Worm (Caenorhabditis elegans) whole organism, L3 larva: ENCODE data around the gene fbxa-199.

Experiments
- ceh-28 ChIP-seq: fragments of 150-350 bp; optimal IDR thresholded peaks from 2 replicates; lab custom pipeline; 2014; ENCODE audit warnings: missing biosample characterization, missing genetic modification reagents, missing genetic modification characterization
- elt-3 ChIP-seq, 3 experiments: fragments of 150-350 bp in 1 of 3; sonication (generic microtip) in 2 of 3; optimal IDR thresholded peaks; 2 replicates in 2 of 3; 4 replicates in 1 of 3; lab custom pipeline; 2014 to 2017; ENCODE audit warnings: missing biosample characterization in 3 of 3, missing genetic modification characterization in 3 of 3
- eor-1 ChIP-seq, 2 experiments: fragments of 150-350 bp; optimal IDR thresholded peaks; 2 replicates each; lab custom pipeline; 2014 to 2018; ENCODE audit warnings: missing biosample characterization in 2 of 2, missing genetic modification characterization in 2 of 2
- nhr-23 ChIP-seq: fragments of 150-350 bp; optimal IDR thresholded peaks from 2 replicates; lab custom pipeline; 2014; ENCODE audit warnings: missing biosample characterization, missing genetic modification reagents, missing genetic modification characterization
- nhr-25 ChIP-seq: sonication (generic microtip); optimal IDR thresholded peaks from 2 replicates; lab custom pipeline; 2017; ENCODE audit warnings: missing biosample characterization, missing genetic modification characterization
- nhr-77 ChIP-seq: fragments of 150-350 bp; optimal IDR thresholded peaks from 2 replicates; lab custom pipeline; 2014; ENCODE audit warnings: missing biosample characterization, missing genetic modification characterization
- pqm-1 ChIP-seq: fragments of 150-350 bp; optimal IDR thresholded peaks from 2 replicates; lab custom pipeline; 2017; ENCODE audit warnings: missing biosample characterization, missing genetic modification characterization, inconsistent platforms
- unc-39 ChIP-seq: sonication (generic microtip); optimal IDR thresholded peaks from 4 replicates; lab custom pipeline; 2017; ENCODE audit warnings: missing biosample characterization, missing genetic modification characterization
- unc-62 ChIP-seq: fragments of 150-350 bp; sonication (generic microtip); optimal IDR thresholded peaks from 4 replicates; lab custom pipeline; 2014; ENCODE audit warnings: missing biosample characterization, missing genetic modification reagents, missing genetic modification characterization

DNA sequence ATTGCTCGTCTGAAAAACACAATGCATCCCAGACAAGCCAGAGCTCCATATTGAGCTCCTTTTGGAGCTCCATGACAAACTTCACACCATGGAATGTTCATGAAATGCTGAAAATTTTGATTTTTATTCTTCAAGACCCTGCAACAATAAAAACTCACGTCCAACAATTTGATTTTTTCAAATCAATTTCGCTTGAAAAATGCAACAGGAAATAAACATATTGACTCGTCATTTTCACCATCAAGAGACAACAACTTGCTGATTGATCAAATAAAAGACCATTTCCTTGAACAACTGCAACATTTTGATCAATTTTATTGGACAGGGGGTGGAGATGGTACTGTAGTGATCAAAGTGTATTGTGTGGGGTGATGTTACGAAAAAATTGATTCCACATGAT lies 28.9 kb downstream of the fbxa-199 start, which contains the start of gene nhr-269:
- TF ChIP-seq nhr-23 (tag; lab: Kevin White, UChicago) (no peak), nhr-77 (tag; lab: Kevin White, UChicago) (no peak), unc-62 (GFP tag; lab: Kevin White, UChicago) (no peak), nhr-25 (tag; lab: Kevin White, UChicago) (no peak), unc-39 (tag; lab: Kevin White, UChicago) (no peak), ceh-28 (tag; lab: Kevin White, UChicago) (no peak), pqm-1 (tag; lab: Kevin White, UChicago) (no peak), eor-1 (tag; optimal IDR thresholded peaks at IDR 0.05; lab: Kevin White, UChicago) (no peak), elt-3 (tag; optimal IDR thresholded peaks at IDR 0.05; lab: Kevin White, UChicago) (no peak)
